Fruit fly (Drosophila melanogaster) S2 (cell line): Measurements from ENCODE around the gene Sbat.

Source experiments
- CG8478 ChIP-seq: fragments of >200 bp; optimal IDR thresholded peaks from 2 replicates; lab custom pipeline; 2018
- CTCF ChIP-seq, 2 experiments: fragments of >200 bp; optimal IDR thresholded peaks; 2 replicates each; lab custom pipeline; 2018

- no peak for TF ChIP-seq CTCF (optimal IDR thresholded peaks at IDR 0.05; lab: Kevin White, UChicago)
- no peak for TF ChIP-seq CG8478 (lab: Kevin White, UChicago)
Measured at dm6 chr2L:2839850-2840249, 38.3 kb upstream of the Sbat start, which contains the start of gene CG2975.
